Worm (Caenorhabditis elegans) whole organism, early embryonic: ENCODE data around the gene F54D8.6.

Experiments
- B0310.2 ChIP-seq: sonication (generic microtip); optimal IDR thresholded peaks from 2 replicates; lab custom pipeline; 2016; ENCODE audit warnings: mild to moderate bottlenecking, missing genetic modification characterization, missing compliant biosample characterization
- F13C5.2 ChIP-seq: sonication (generic microtip); optimal IDR thresholded peaks from 2 replicates; lab custom pipeline; 2017; ENCODE audit warnings: mild to moderate bottlenecking, missing genetic modification characterization, inconsistent platforms, missing compliant biosample characterization
- aly-1 ChIP-seq: sonication (generic microtip); optimal IDR thresholded peaks from 2 replicates; lab custom pipeline; 2016; ENCODE audit warnings: missing genetic modification characterization, missing compliant biosample characterization
- ama-1 ChIP-seq: fragments of 150-350 bp; optimal IDR thresholded peaks from 2 replicates; lab custom pipeline; 2014
- ceh-36 ChIP-seq: sonication (generic microtip); optimal IDR thresholded peaks from 2 replicates; lab custom pipeline; 2016; ENCODE audit warnings: missing genetic modification characterization, inconsistent platforms, missing compliant biosample characterization
- ets-7 ChIP-seq: sonication (generic microtip); optimal IDR thresholded peaks from 2 replicates; lab custom pipeline; 2016; ENCODE audit warnings: missing genotype, missing genetic modification characterization, missing compliant biosample characterization
- flt-1 ChIP-seq: fragments of 200-800 bp; sonication (Bioruptor generic); IDR thresholded peaks from 2 replicates; pipeline ENCODE4 v1.3.6; 2022; ENCODE audit warnings: missing genetic modification characterization, missing compliant biosample characterization
- hmbx-1 ChIP-seq: sonication (generic microtip); optimal IDR thresholded peaks from 2 replicates; lab custom pipeline; 2016; ENCODE audit warnings: mild to moderate bottlenecking, missing genetic modification characterization, missing compliant biosample characterization
- pes-1 ChIP-seq: fragments of 200-800 bp; sonication (Bioruptor generic); IDR thresholded peaks from 2 replicates; pipeline ENCODE4 v1.3.6; 2022; ENCODE audit warnings: missing genetic modification reagents, missing genetic modification characterization, missing compliant biosample characterization
- scrt-1 ChIP-seq: fragments of 200-800 bp; sonication (Bioruptor generic); IDR thresholded peaks from 2 replicates; pipeline ENCODE4 v1.3.6; 2022; ENCODE audit warnings: missing genetic modification characterization, missing compliant biosample characterization
- tbx-11 ChIP-seq: fragments of 200-800 bp; sonication (Bioruptor generic); IDR thresholded peaks from 2 replicates; pipeline ENCODE4 v1.3.6; 2022; ENCODE audit warnings: missing genetic modification characterization, missing compliant biosample characterization
- tbx-37 ChIP-seq: fragments of 200-800 bp; sonication (Bioruptor generic); conservative IDR thresholded peaks from 2 replicates; pipeline ENCODE4 v1.3.6; 2022; ENCODE audit warnings: missing genetic modification reagents, missing genetic modification characterization, missing compliant biosample characterization
- tra-4 ChIP-seq: sonication (generic microtip); optimal IDR thresholded peaks from 2 replicates; lab custom pipeline; 2017; ENCODE audit warnings: missing genetic modification characterization, missing compliant biosample characterization

DNA sequence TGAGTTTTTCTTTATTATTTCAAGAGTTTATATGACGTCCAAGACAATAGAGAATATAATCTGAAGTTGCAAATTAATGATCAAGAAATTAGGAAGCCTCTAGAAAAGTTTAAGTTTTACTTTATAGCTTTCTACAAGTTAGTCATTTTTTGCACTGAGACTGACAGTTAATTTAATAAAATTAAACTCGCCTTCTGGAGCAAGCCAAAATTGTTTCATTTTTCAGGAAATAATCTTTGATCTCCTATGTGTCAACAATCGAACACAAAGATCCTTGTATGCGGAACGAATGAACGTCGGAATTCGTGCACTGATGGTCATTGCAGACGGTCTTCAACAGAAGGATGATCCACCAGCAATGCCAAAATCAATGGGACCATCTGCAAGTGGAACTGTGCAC is 9.6 kb downstream of the F54D8.6 start:
- TF ChIP-seq scrt-1, result no peak
- TF ChIP-seq aly-1 (tag; lab: Kevin White, UChicago), result no peak
- no peak for TF ChIP-seq ama-1 (lab: Kevin White, UChicago)
- TF ChIP-seq hmbx-1 (tag; lab: Kevin White, UChicago), result no peak
- TF ChIP-seq flt-1, result no peak
- TF ChIP-seq tbx-37 (GFP tag; lab: Robert Waterston, UW), result no peak
- no peak for TF ChIP-seq tra-4 (tag; lab: Kevin White, UChicago)
- TF ChIP-seq ceh-36 (tag; lab: Kevin White, UChicago), result no peak
- no peak for TF ChIP-seq pes-1 (GFP tag; lab: Robert Waterston, UW)
- no peak for TF ChIP-seq F13C5.2 (tag; lab: Kevin White, UChicago)
- TF ChIP-seq ets-7, result no peak
- no peak for TF ChIP-seq B0310.2 (tag; lab: Kevin White, UChicago)
- TF ChIP-seq tbx-11, result no peak
